Worm (Caenorhabditis elegans) whole organism, L1 larva: ENCODE results near the gene fbf-1.

Experiments
- ama-1 ChIP-seq: fragments of 150-350 bp; optimal IDR thresholded peaks from 2 replicates; lab custom pipeline; 2014
- elt-2 ChIP-seq: sonication (generic microtip); optimal IDR thresholded peaks from 2 replicates; lab custom pipeline; 2016; ENCODE audit warnings: missing genetic modification characterization, mild to moderate bottlenecking, inconsistent platforms, missing compliant biosample characterization, missing genetic modification reagents
- elt-3 ChIP-seq, 6 experiments: fragments of 150-350 bp in 1 of 6; sonication (generic microtip); optimal IDR thresholded peaks; 2 replicates each; lab custom pipeline; 2017 to 2018; ENCODE audit warnings: missing biosample characterization in 6 of 6, missing genetic modification characterization in 6 of 6, inconsistent platforms in 1 of 6
- fkh-4 ChIP-seq: sonication (generic microtip); optimal IDR thresholded peaks from 2 replicates; lab custom pipeline; 2016; ENCODE audit warnings: missing compliant biosample characterization, missing genetic modification characterization, borderline replicate concordance
- jun-1 ChIP-seq: fragments of 150-350 bp; optimal IDR thresholded peaks from 2 replicates; lab custom pipeline; 2014; ENCODE audit warnings: missing biosample characterization, missing genetic modification reagents, missing genetic modification characterization
- lin-13 ChIP-seq: fragments of 150-350 bp; optimal IDR thresholded peaks from 2 replicates; lab custom pipeline; 2014; ENCODE audit warnings: missing biosample characterization, missing genetic modification reagents, missing genetic modification characterization
- lin-39 ChIP-seq: fragments of 150-350 bp; optimal IDR thresholded peaks from 2 replicates; lab custom pipeline; 2014; ENCODE audit warnings: missing biosample characterization, missing genetic modification reagents, missing genetic modification characterization
- lsy-2 ChIP-seq, 2 experiments: fragments of 150-350 bp; optimal IDR thresholded peaks; 2 replicates each; lab custom pipeline; 2014; ENCODE audit warnings: missing biosample characterization in 2 of 2, missing genetic modification characterization in 2 of 2
- nhr-76 ChIP-seq: sonication (generic microtip); optimal IDR thresholded peaks from 2 replicates; lab custom pipeline; 2017; ENCODE audit warnings: missing biosample characterization, missing genetic modification characterization
- pqm-1 ChIP-seq: sonication (generic microtip); optimal IDR thresholded peaks from 3 replicates; lab custom pipeline; 2017; ENCODE audit warnings: missing biosample characterization, missing genetic modification characterization
- skn-1 ChIP-seq: fragments of 150-350 bp; optimal IDR thresholded peaks from 2 replicates; lab custom pipeline; 2014; ENCODE audit warnings: missing biosample characterization, missing genetic modification characterization
- snu-23 ChIP-seq: sonication (generic microtip); optimal IDR thresholded peaks from 2 replicates; lab custom pipeline; 2016; ENCODE audit warnings: missing genetic modification characterization, missing compliant biosample characterization
- tbx-2 ChIP-seq: sonication (generic microtip); optimal IDR thresholded peaks from 2 replicates; lab custom pipeline; 2016; ENCODE audit warnings: missing genetic modification characterization, missing compliant biosample characterization

DNA sequence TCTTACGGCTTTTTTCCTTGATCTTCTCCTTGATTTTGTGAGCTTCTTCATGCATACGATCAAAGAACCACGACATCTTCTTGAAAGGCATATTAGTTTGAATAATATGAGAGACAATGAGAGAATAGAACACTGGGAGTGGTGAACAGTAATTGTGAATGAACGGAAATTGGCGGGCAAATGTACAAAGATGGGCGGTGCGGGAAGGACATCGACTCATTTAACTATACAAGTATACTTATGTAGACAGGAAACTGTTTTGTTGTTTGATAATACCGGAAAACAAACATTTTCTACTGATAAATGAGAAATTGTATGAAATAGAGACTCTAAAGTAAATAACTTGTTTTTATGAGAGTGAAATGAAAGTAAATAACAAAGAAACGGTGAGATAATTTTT is 35.6 kb downstream of the fbf-1 start, which contains the start of gene R12C12.5:
- TF ChIP-seq lin-13 (GFP tag; lab: Kevin White, UChicago) (no peak), skn-1 (no peak), lin-39 (tag; lab: Kevin White, UChicago) (no peak), elt-3 (tag; optimal IDR thresholded peaks at IDR 0.05; lab: Kevin White, UChicago) (no peak), pqm-1 (tag; lab: Kevin White, UChicago) (no peak), nhr-76 (tag; lab: Kevin White, UChicago) (no peak), tbx-2 (tag; lab: Kevin White, UChicago) (no peak), ama-1 (no peak), snu-23 (GFP tag; lab: Kevin White, UChicago) (no peak), elt-2 (tag; lab: Kevin White, UChicago) (no peak), jun-1 (no peak), fkh-4 (tag; lab: Kevin White, UChicago) (no peak), lsy-2 (tag; optimal IDR thresholded peaks at IDR 0.05; lab: Kevin White, UChicago) (no peak)
